Worm (Caenorhabditis elegans): ENCODE data around the gene acbp-3.

DNA sequence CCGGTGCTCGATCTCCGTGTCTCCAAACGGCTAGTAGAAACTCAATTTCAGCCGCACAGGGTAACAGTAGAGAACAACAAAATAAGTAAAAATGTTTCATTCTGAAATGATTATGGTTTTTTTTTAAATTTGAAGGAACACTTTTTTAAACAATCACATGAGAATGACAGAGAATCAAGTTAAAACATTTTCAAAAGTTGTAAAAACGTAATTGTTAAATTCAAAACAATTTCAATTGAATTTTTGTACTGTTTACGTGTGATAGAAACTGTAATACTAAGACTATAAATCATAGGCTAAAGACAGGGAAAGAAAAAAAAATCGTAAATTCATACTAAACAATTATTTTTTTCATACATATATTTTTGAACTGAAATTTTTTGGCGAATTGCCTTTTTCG, 38.2 kb downstream of the acbp-3 start, which contains the start of gene pho-7:
- TF ChIP-seq nhr-76 (tag; optimal IDR thresholded peaks at IDR 0.05): no peak
- TF ChIP-seq sptf-1 (tag; optimal IDR thresholded peaks at IDR 0.05): no peak
- no peak for TF ChIP-seq vab-15 (tag; optimal IDR thresholded peaks at IDR 0.05)
- TF ChIP-seq grh-1 (GFP tag; IDR thresholded peaks at IDR 0.05): no peak
- TF ChIP-seq mdl-1 (tag; optimal IDR thresholded peaks at IDR 0.05): no peak
- TF ChIP-seq aly-2 (tag; optimal IDR thresholded peaks at IDR 0.05): no peak
- no peak for TF ChIP-seq ceh-88 (GFP tag; IDR thresholded peaks at IDR 0.05)
- no peak for TF ChIP-seq lin-13 (GFP tag; optimal IDR thresholded peaks at IDR 0.05)
- no peak for TF ChIP-seq fos-1 (tag; optimal IDR thresholded peaks at IDR 0.05)
- no peak for TF ChIP-seq ceh-82 (tag; optimal IDR thresholded peaks at IDR 0.05)
- TF ChIP-seq unc-86 (tag; optimal IDR thresholded peaks at IDR 0.05): no peak
- no peak for TF ChIP-seq snpc-4 (tag; optimal IDR thresholded peaks at IDR 0.05)
- no peak for TF ChIP-seq blmp-1 (tag; optimal IDR thresholded peaks at IDR 0.05)
- TF ChIP-seq dsc-1 (tag; optimal IDR thresholded peaks at IDR 0.05): no peak
